Worm (Caenorhabditis elegans): ENCODE data around the gene F23G4.1.

- no peak for TF ChIP-seq mdl-1 (tag; optimal IDR thresholded peaks at IDR 0.05)
- no peak for TF ChIP-seq C16A3.4 (tag; optimal IDR thresholded peaks at IDR 0.05)
Measured at ce11 chrX:6613537-6613936, 10.5 kb upstream of the F23G4.1 start.
